Worm (Caenorhabditis elegans) whole organism, late embryonic: ENCODE results near the gene syg-2.
A peak's percentile ranks its signal among the peaks of the same experiment; 100 is the strongest.

Experiments
- C38D4.7 ChIP-seq: fragments of 200-800 bp; sonication (Bioruptor generic); optimal IDR thresholded peaks from 2 replicates; lab custom pipeline; 2018; ENCODE audit warnings: mild to moderate bottlenecking, missing genetic modification characterization, moderate library complexity, missing compliant biosample characterization
- K02D7.2 ChIP-seq: sonication (generic microtip); optimal IDR thresholded peaks from 2 replicates; lab custom pipeline; 2017; ENCODE audit warnings: mild to moderate bottlenecking, missing genetic modification characterization, missing compliant biosample characterization
- ahr-1 ChIP-seq: sonication (generic microtip); optimal IDR thresholded peaks from 2 replicates; lab custom pipeline; 2016; ENCODE audit warnings: missing genetic modification characterization, missing compliant biosample characterization
- ama-1 ChIP-seq: fragments of 150-350 bp; optimal IDR thresholded peaks from 2 replicates; lab custom pipeline; 2014
- ceh-18 ChIP-seq: sonication (generic microtip); optimal IDR thresholded peaks from 2 replicates; lab custom pipeline; 2016; ENCODE audit warnings: missing genetic modification characterization, missing compliant biosample characterization
- ceh-19 ChIP-seq: fragments of 200-800 bp; sonication (Bioruptor generic); optimal IDR thresholded peaks from 2 replicates; lab custom pipeline; 2018; ENCODE audit warnings: mild to moderate bottlenecking, missing genetic modification characterization, missing compliant biosample characterization
- ceh-30 ChIP-seq: fragments of 150-350 bp; optimal IDR thresholded peaks from 2 replicates; lab custom pipeline; 2014; ENCODE audit warnings: missing biosample characterization, missing genetic modification characterization
- ceh-34 ChIP-seq: sonication (generic microtip); optimal IDR thresholded peaks from 2 replicates; lab custom pipeline; 2016; ENCODE audit warnings: mild to moderate bottlenecking, missing genetic modification characterization, missing compliant biosample characterization
- ceh-48 ChIP-seq: sonication (generic microtip); optimal IDR thresholded peaks from 2 replicates; lab custom pipeline; 2016; ENCODE audit warnings: missing genetic modification characterization, inconsistent platforms, missing compliant biosample characterization
- che-1 ChIP-seq: sonication (generic microtip); optimal IDR thresholded peaks from 2 replicates; lab custom pipeline; 2016; ENCODE audit warnings: mild to moderate bottlenecking, missing genetic modification characterization, missing compliant biosample characterization
- dmd-4 ChIP-seq: sonication (generic microtip); optimal IDR thresholded peaks from 2 replicates; lab custom pipeline; 2016; ENCODE audit warnings: borderline replicate concordance, missing genetic modification characterization, missing compliant biosample characterization
- dve-1 ChIP-seq: sonication (generic microtip); optimal IDR thresholded peaks from 2 replicates; lab custom pipeline; 2017; ENCODE audit warnings: antibody characterized with exemption, mild to moderate bottlenecking, missing genetic modification characterization, missing compliant biosample characterization
- elt-4 ChIP-seq: sonication (generic microtip); optimal IDR thresholded peaks from 2 replicates; lab custom pipeline; 2016; ENCODE audit warnings: missing genetic modification characterization, missing compliant biosample characterization
- ets-4 ChIP-seq: sonication (generic microtip); optimal IDR thresholded peaks from 2 replicates; lab custom pipeline; 2016; ENCODE audit warnings: missing genetic modification characterization, missing compliant biosample characterization
- fax-1 ChIP-seq: sonication (generic microtip); optimal IDR thresholded peaks from 2 replicates; lab custom pipeline; 2016; ENCODE audit warnings: missing genotype, missing genetic modification characterization, missing compliant biosample characterization
- fkh-6 ChIP-seq: sonication (generic microtip); optimal IDR thresholded peaks from 2 replicates; lab custom pipeline; 2016; ENCODE audit warnings: missing genetic modification characterization, missing compliant biosample characterization
- gmeb-2 ChIP-seq: sonication (generic microtip); optimal IDR thresholded peaks from 2 replicates; lab custom pipeline; 2016; ENCODE audit warnings: missing genetic modification characterization, inconsistent platforms, missing compliant biosample characterization
- hlh-30 ChIP-seq: sonication (generic microtip); optimal IDR thresholded peaks from 2 replicates; lab custom pipeline; 2017; ENCODE audit warnings: antibody characterized with exemption, missing genetic modification characterization, missing compliant biosample characterization; ENCODE audit not compliant: insufficient read depth
- hlh-8 ChIP-seq: sonication (generic microtip); optimal IDR thresholded peaks from 2 replicates; lab custom pipeline; 2016; ENCODE audit warnings: missing genotype, missing genetic modification characterization, missing compliant biosample characterization
- madf-2 ChIP-seq: sonication (generic microtip); optimal IDR thresholded peaks from 2 replicates; lab custom pipeline; 2017; ENCODE audit warnings: missing genetic modification characterization, missing compliant biosample characterization
- nfya-1 ChIP-seq: sonication (generic microtip); optimal IDR thresholded peaks from 2 replicates; lab custom pipeline; 2017; ENCODE audit warnings: missing genetic modification characterization, mild to moderate bottlenecking, missing compliant biosample characterization, antibody characterized with exemption, moderate library complexity
- nhr-232 ChIP-seq: sonication (generic microtip); optimal IDR thresholded peaks from 2 replicates; lab custom pipeline; 2016; ENCODE audit warnings: missing genetic modification characterization, missing compliant biosample characterization
- pat-9 ChIP-seq: fragments of 200-800 bp; sonication (Bioruptor generic); optimal IDR thresholded peaks from 2 replicates; lab custom pipeline; 2018; ENCODE audit warnings: mild to moderate bottlenecking, missing genetic modification characterization, moderate library complexity, missing compliant biosample characterization
- pax-1 ChIP-seq: fragments of 150-350 bp; optimal IDR thresholded peaks from 2 replicates; lab custom pipeline; 2014; ENCODE audit warnings: missing biosample characterization, missing genetic modification characterization
- pha-4 ChIP-seq: fragments of 150-350 bp; optimal IDR thresholded peaks from 2 replicates; lab custom pipeline; 2018; ENCODE audit warnings: missing biosample characterization, missing genetic modification reagents, missing genetic modification characterization
- pqm-1 ChIP-seq: sonication (generic microtip); optimal IDR thresholded peaks from 2 replicates; lab custom pipeline; 2016; ENCODE audit warnings: missing genetic modification characterization, missing compliant biosample characterization
- pros-1 ChIP-seq: fragments of 150-350 bp; optimal IDR thresholded peaks from 2 replicates; lab custom pipeline; 2014; ENCODE audit warnings: missing biosample characterization, missing genetic modification reagents, missing genetic modification characterization
- ref-2 ChIP-seq: sonication (generic microtip); optimal IDR thresholded peaks from 2 replicates; lab custom pipeline; 2016; ENCODE audit warnings: missing genetic modification characterization, missing compliant biosample characterization
- rnt-1 ChIP-seq: sonication (generic microtip); optimal IDR thresholded peaks from 2 replicates; lab custom pipeline; 2016; ENCODE audit warnings: missing genetic modification characterization, missing compliant biosample characterization
- sox-2 ChIP-seq: fragments of 200-800 bp; sonication (Bioruptor generic); IDR thresholded peaks from 2 replicates; pipeline ENCODE4 v1.3.6; 2022; ENCODE audit warnings: missing genetic modification reagents, missing genetic modification characterization, missing compliant biosample characterization
- syd-9 ChIP-seq: sonication (generic microtip); optimal IDR thresholded peaks from 2 replicates; lab custom pipeline; 2016; ENCODE audit warnings: mild to moderate bottlenecking, missing genetic modification characterization, moderate library complexity, missing compliant biosample characterization
- tbx-2 ChIP-seq: sonication (generic microtip); optimal IDR thresholded peaks from 2 replicates; lab custom pipeline; 2016; ENCODE audit warnings: missing genetic modification characterization, missing compliant biosample characterization
- tbx-7 ChIP-seq: sonication (generic microtip); optimal IDR thresholded peaks from 2 replicates; lab custom pipeline; 2016; ENCODE audit warnings: missing genotype, missing genetic modification characterization, missing compliant biosample characterization
- ttx-3 ChIP-seq: sonication (generic microtip); optimal IDR thresholded peaks from 2 replicates; lab custom pipeline; 2016; ENCODE audit warnings: missing genetic modification reagents, missing genetic modification characterization, missing compliant biosample characterization
- unc-3 ChIP-seq, 2 experiments: fragments of 200-800 bp in 1 of 2; sonication (Bioruptor generic) in 1 of 2; sonication (generic microtip) in 1 of 2; conservative IDR thresholded peaks in 1 of 2; optimal IDR thresholded peaks in 1 of 2; 2 replicates each; pipeline versions ENCODE4 v1.3.6 to Lab custom; 2016 to 2022; ENCODE audit warnings: missing compliant biosample characterization in 2 of 2, missing genetic modification characterization in 2 of 2, missing genetic modification reagents in 1 of 2
- unc-42 ChIP-seq: sonication (generic microtip); optimal IDR thresholded peaks from 2 replicates; lab custom pipeline; 2016; ENCODE audit warnings: missing genotype, missing genetic modification characterization, missing compliant biosample characterization
- zip-5 ChIP-seq: sonication (generic microtip); optimal IDR thresholded peaks from 2 replicates; lab custom pipeline; 2016; ENCODE audit warnings: missing genetic modification characterization, missing compliant biosample characterization

The syg-2 gene

ce11 chrX:14684406-14684927, 29.7 kb downstream of the syg-2 start, which contains the start of gene csq-1:
csq-1 (plus strand) TSS chrX:14684877.
- TF ChIP-seq pat-9 (tag; lab: Kevin White, UChicago) (peak; percentile 5), ttx-3 (tag; lab: Kevin White, UChicago) (no peak), hlh-8 (tag; lab: Kevin White, UChicago) (no peak), ceh-18 (tag; lab: Kevin White, UChicago) (peak; percentile 64), elt-4 (tag; lab: Kevin White, UChicago) (no peak)

- no peak for TF ChIP-seq pha-4
- TF ChIP-seq pros-1 (tag; lab: Kevin White, UChicago), result no peak
- TF ChIP-seq che-1 (tag; lab: Kevin White, UChicago), result no peak
- no peak for TF ChIP-seq K02D7.2
- no peak for TF ChIP-seq sox-2
- no peak for TF ChIP-seq ama-1 (lab: Kevin White, UChicago)
- no peak for TF ChIP-seq madf-2 (tag; lab: Kevin White, UChicago)
- TF ChIP-seq ceh-34 (tag; lab: Kevin White, UChicago), result no peak
- no peak for TF ChIP-seq syd-9 (tag; lab: Kevin White, UChicago)
- TF ChIP-seq hlh-30, result no peak
- no peak for TF ChIP-seq rnt-1 (tag; lab: Kevin White, UChicago)
- TF ChIP-seq fkh-6 (tag; lab: Kevin White, UChicago), result no peak
- TF ChIP-seq tbx-2 (tag; lab: Kevin White, UChicago), result no peak
These were observed 38.1 kb downstream of the syg-2 start, which contains the start of gene sox-3 for ce11 chrX:14692905-14693304. sox-3 (minus strand) TSS chrX:14693005.

ce11 chrX:14694633-14695177, 39.9 kb downstream of the syg-2 start:
- TF ChIP-seq ets-4 (tag; lab: Kevin White, UChicago), result no peak
- TF ChIP-seq unc-42 (tag; lab: Kevin White, UChicago), result peak; percentile 96

- TF ChIP-seq unc-3 (GFP tag; conservative IDR thresholded peaks at IDR 0.05; lab: Robert Waterston, UW) (no peak), unc-3 (tag; optimal IDR thresholded peaks at IDR 0.05; lab: Kevin White, UChicago) (no peak), unc-42 (tag; lab: Kevin White, UChicago) (peak; percentile 68), nfya-1 (tag; lab: Kevin White, UChicago) (no peak), syd-9 (tag; lab: Kevin White, UChicago) (no peak)
These were observed 41.1 kb downstream of the syg-2 start for ce11 chrX:14695892-14696291.

ce11 chrX:14699866-14700265, 45.1 kb downstream of the syg-2 start, which contains the start of gene hch-1:
hch-1 (minus strand) TSS chrX:14699977.
- no peak for TF ChIP-seq pqm-1 (tag; lab: Kevin White, UChicago)
- TF ChIP-seq ahr-1 (tag; lab: Kevin White, UChicago), result no peak
- no peak for TF ChIP-seq hlh-8 (tag; lab: Kevin White, UChicago)
- no peak for TF ChIP-seq ceh-30
- TF ChIP-seq gmeb-2, result no peak
- no peak for TF ChIP-seq ceh-48
- no peak for TF ChIP-seq pax-1 (tag; lab: Kevin White, UChicago)
- TF ChIP-seq zip-5 (tag; lab: Kevin White, UChicago), result no peak
- TF ChIP-seq C38D4.7, result no peak
- TF ChIP-seq dve-1, result no peak
- no peak for TF ChIP-seq tbx-7 (tag; lab: Kevin White, UChicago)
- TF ChIP-seq nhr-232 (tag; lab: Kevin White, UChicago), result no peak
- TF ChIP-seq dmd-4 (tag; lab: Kevin White, UChicago), result no peak
- no peak for TF ChIP-seq ref-2 (tag; lab: Kevin White, UChicago)
- TF ChIP-seq madf-2 (tag; lab: Kevin White, UChicago), result no peak
- TF ChIP-seq fax-1 (tag; lab: Kevin White, UChicago), result no peak
- TF ChIP-seq ceh-19 (GFP tag; lab: Kevin White, UChicago), result no peak
- no peak for TF ChIP-seq hlh-30
- TF ChIP-seq ama-1 (lab: Kevin White, UChicago), result no peak
